Worm (Caenorhabditis elegans) whole organism, L4/young adult: ENCODE data around the gene srj-24.

Experiments used
- W03F9.2 ChIP-seq: fragments of 150-350 bp; optimal IDR thresholded peaks from 2 replicates; lab custom pipeline; 2014; ENCODE audit warnings: missing biosample characterization, missing genetic modification characterization
- dao-5 ChIP-seq: sonication (generic microtip); optimal IDR thresholded peaks from 2 replicates; lab custom pipeline; 2016; ENCODE audit warnings: missing genotype, missing genetic modification characterization, moderate library complexity, missing compliant biosample characterization
- him-1 ChIP-seq: sonication (generic microtip); optimal IDR thresholded peaks from 2 replicates; lab custom pipeline; 2016; ENCODE audit warnings: missing genotype, missing genetic modification reagents, missing genetic modification characterization, missing compliant biosample characterization

- no peak for TF ChIP-seq dao-5
- no peak for TF ChIP-seq W03F9.2 (tag; lab: Kevin White, UChicago)
- no peak for TF ChIP-seq him-1
These were observed 39.7 kb upstream of the srj-24 start, which contains the start of gene srbc-59 for ce11 chrV:778339-778738.
